Fruit fly (Drosophila melanogaster): Measurements from ENCODE around the gene ND-ACP.
A peak's percentile ranks its signal among the peaks of the same experiment; 100 is the strongest.

ND-ACP gene

dm6 chr3L:1378862-1379543 lies 49.3 kb downstream of the ND-ACP start (continued):
- TF ChIP-seq CG8119 (GFP tag; IDR thresholded peaks at IDR 0.05) (peak; percentile 93), Hr38 (GFP tag; optimal IDR thresholded peaks at IDR 0.05) (no peak), ss (GFP tag; optimal IDR thresholded peaks at IDR 0.05) (peak; percentile 82 to 83), CG32006 (GFP tag; optimal IDR thresholded peaks at IDR 0.05) (peak; percentile 85), Ets21C (GFP tag; optimal IDR thresholded peaks at IDR 0.05) (peak; percentile 26), achi (GFP tag; optimal IDR thresholded peaks at IDR 0.05) (peak; percentile 79), fd85E (GFP tag; optimal IDR thresholded peaks at IDR 0.05) (no peak), spab (GFP tag; optimal IDR thresholded peaks at IDR 0.05) (peak; percentile 65), Eip78C (GFP tag) (peak; percentile 88), CG6163 (GFP tag; IDR thresholded peaks at IDR 0.05) (peak; percentile 92), CG4318 (GFP tag; optimal IDR thresholded peaks at IDR 0.05) (peak; percentile 68), dac (GFP tag; optimal IDR thresholded peaks at IDR 0.05) (peak; percentile 51), CG1621 (tag; optimal IDR thresholded peaks at IDR 0.05) (peak; percentile 63), CG10631 (GFP tag; optimal IDR thresholded peaks at IDR 0.05) (peak; percentile 69), CG11762 (GFP tag; optimal IDR thresholded peaks at IDR 0.05; ENCODE audit: insufficient read depth) (peak; percentile 30), dsx (GFP tag; optimal IDR thresholded peaks at IDR 0.05; ENCODE audit: poor library complexity, severe bottlenecking) (peak; percentile 77), svp (GFP tag) (peak; percentile 91), CG8319 (GFP tag; optimal IDR thresholded peaks at IDR 0.05) (no peak), CG10669 (GFP tag; optimal IDR thresholded peaks at IDR 0.05) (peak; percentile 52), Met (GFP tag; optimal IDR thresholded peaks at IDR 0.05) (peak; percentile 84), CG11902 (GFP tag; optimal IDR thresholded peaks at IDR 0.05) (no peak), Sox102F (GFP tag; optimal IDR thresholded peaks at IDR 0.05) (peak; percentile 67), CG6792 (GFP tag; optimal IDR thresholded peaks at IDR 0.05) (peak; percentile 55), Blimp-1 (GFP tag; optimal IDR thresholded peaks at IDR 0.05) (peak; percentile 3), Ets96B (tag; optimal IDR thresholded peaks at IDR 0.05) (peak; percentile 65), eg (GFP tag; IDR thresholded peaks at IDR 0.05) (peak; percentile 95)

- no peak for TF ChIP-seq CG3919 (GFP tag; optimal IDR thresholded peaks at IDR 0.05)
- TF ChIP-seq svp (GFP tag), result peak; percentile 29
- TF ChIP-seq Eip78C (GFP tag), result peak; percentile 23
- no peak for TF ChIP-seq CG16779 (tag; optimal IDR thresholded peaks at IDR 0.05)
- TF ChIP-seq CG8632 (GFP tag; optimal IDR thresholded peaks at IDR 0.05), result no peak
- TF ChIP-seq CG6854 (GFP tag; optimal IDR thresholded peaks at IDR 0.05), result no peak
- TF ChIP-seq Hr38 (GFP tag; optimal IDR thresholded peaks at IDR 0.05), result no peak
- TF ChIP-seq topi (GFP tag; optimal IDR thresholded peaks at IDR 0.05), result no peak
- no peak for TF ChIP-seq esn (GFP tag; optimal IDR thresholded peaks at IDR 0.05)
- no peak for TF ChIP-seq Eip93F (GFP tag; optimal IDR thresholded peaks at IDR 0.05)
- TF ChIP-seq CG11762 (GFP tag; optimal IDR thresholded peaks at IDR 0.05; ENCODE audit: insufficient read depth), result no peak
- TF ChIP-seq Lpt (GFP tag; optimal IDR thresholded peaks at IDR 0.05), result no peak
Measured at dm6 chr3L:1379741-1380465, 50.2 kb downstream of the ND-ACP start.

dm6 chr3L:1380959-1381358 lies 51.2 kb downstream of the ND-ACP start:
- TF ChIP-seq CG1621 (tag; optimal IDR thresholded peaks at IDR 0.05) (peak; percentile 27), net (GFP tag; optimal IDR thresholded peaks at IDR 0.05) (peak; percentile 11), CG6163 (GFP tag; IDR thresholded peaks at IDR 0.05) (peak; percentile 20; the same call in 1 of the 3 replicates), acj6 (GFP tag; optimal IDR thresholded peaks at IDR 0.05) (no peak), CG32006 (GFP tag; optimal IDR thresholded peaks at IDR 0.05) (peak; percentile 1), vri (GFP tag; optimal IDR thresholded peaks at IDR 0.05) (no peak), CG15336 (GFP tag; IDR thresholded peaks at IDR 0.05) (0 out of 2 replicates have a peak, but pooled peaks have one; percentile 6), CG16779 (tag; optimal IDR thresholded peaks at IDR 0.05) (peak; percentile 6), CG10669 (GFP tag; optimal IDR thresholded peaks at IDR 0.05) (peak; percentile 18), Eip75B (GFP tag; optimal IDR thresholded peaks at IDR 0.05) (no peak), CG11294 (GFP tag; IDR thresholded peaks at IDR 0.05) (no peak), ss (GFP tag; optimal IDR thresholded peaks at IDR 0.05) (peak; percentile 64 to 81), spab (GFP tag; optimal IDR thresholded peaks at IDR 0.05) (peak; percentile 20), pdm3 (GFP tag; optimal IDR thresholded peaks at IDR 0.05) (no peak), CG8632 (GFP tag; optimal IDR thresholded peaks at IDR 0.05) (no peak), CG9139 (GFP tag; optimal IDR thresholded peaks at IDR 0.05) (peak; percentile 23), CG10631 (GFP tag; optimal IDR thresholded peaks at IDR 0.05) (no peak), CG6276 (GFP tag; optimal IDR thresholded peaks at IDR 0.05) (peak; percentile 41), Gug (GFP tag; IDR thresholded peaks at IDR 0.05) (no peak), svp (GFP tag) (peak; percentile 56), CG6808 (GFP tag; optimal IDR thresholded peaks at IDR 0.05) (peak; percentile 48), Sox14 (GFP tag; optimal IDR thresholded peaks at IDR 0.05) (peak; percentile 68)

All from whole organism, prepupa.